Worm (Caenorhabditis elegans) whole organism, early embryonic: Measurements from ENCODE around the gene srx-62.

ENCODE experiments used
- ama-1 ChIP-seq: fragments of 150-350 bp; optimal IDR thresholded peaks from 2 replicates; lab custom pipeline; 2014
- ceh-13 ChIP-seq: fragments of 200-800 bp; sonication (Bioruptor generic); optimal IDR thresholded peaks from 2 replicates; lab custom pipeline; 2018; ENCODE audit warnings: mild to moderate bottlenecking, missing genetic modification characterization, missing compliant biosample characterization
- ceh-36 ChIP-seq: sonication (generic microtip); optimal IDR thresholded peaks from 2 replicates; lab custom pipeline; 2016; ENCODE audit warnings: missing genetic modification characterization, inconsistent platforms, missing compliant biosample characterization
- ets-7 ChIP-seq: sonication (generic microtip); optimal IDR thresholded peaks from 2 replicates; lab custom pipeline; 2016; ENCODE audit warnings: missing genotype, missing genetic modification characterization, missing compliant biosample characterization
- flt-1 ChIP-seq: fragments of 200-800 bp; sonication (Bioruptor generic); IDR thresholded peaks from 2 replicates; pipeline ENCODE4 v1.3.6; 2022; ENCODE audit warnings: missing genetic modification characterization, missing compliant biosample characterization
- hmbx-1 ChIP-seq: sonication (generic microtip); optimal IDR thresholded peaks from 2 replicates; lab custom pipeline; 2016; ENCODE audit warnings: mild to moderate bottlenecking, missing genetic modification characterization, missing compliant biosample characterization
- hmg-4 ChIP-seq: fragments of 200-800 bp; sonication (Bioruptor generic); optimal IDR thresholded peaks from 2 replicates; lab custom pipeline; 2018; ENCODE audit warnings: mild to moderate bottlenecking, missing genetic modification characterization, missing compliant biosample characterization
- hnd-1 ChIP-seq: sonication (generic microtip); optimal IDR thresholded peaks from 2 replicates; lab custom pipeline; 2016; ENCODE audit warnings: missing genetic modification characterization, missing compliant biosample characterization
- pes-1 ChIP-seq: fragments of 200-800 bp; sonication (Bioruptor generic); IDR thresholded peaks from 2 replicates; pipeline ENCODE4 v1.3.6; 2022; ENCODE audit warnings: missing genetic modification reagents, missing genetic modification characterization, missing compliant biosample characterization
- scrt-1 ChIP-seq: fragments of 200-800 bp; sonication (Bioruptor generic); IDR thresholded peaks from 2 replicates; pipeline ENCODE4 v1.3.6; 2022; ENCODE audit warnings: missing genetic modification characterization, missing compliant biosample characterization
- sea-1 ChIP-seq: fragments of 200-800 bp; sonication (Bioruptor generic); conservative IDR thresholded peaks from 2 replicates; pipeline ENCODE4 v1.3.6; 2022; ENCODE audit warnings: missing genetic modification characterization, missing compliant biosample characterization
- tbx-11 ChIP-seq: fragments of 200-800 bp; sonication (Bioruptor generic); IDR thresholded peaks from 2 replicates; pipeline ENCODE4 v1.3.6; 2022; ENCODE audit warnings: missing genetic modification characterization, missing compliant biosample characterization
- tbx-37 ChIP-seq: fragments of 200-800 bp; sonication (Bioruptor generic); conservative IDR thresholded peaks from 2 replicates; pipeline ENCODE4 v1.3.6; 2022; ENCODE audit warnings: missing genetic modification reagents, missing genetic modification characterization, missing compliant biosample characterization
- tra-4 ChIP-seq: sonication (generic microtip); optimal IDR thresholded peaks from 2 replicates; lab custom pipeline; 2017; ENCODE audit warnings: missing genetic modification characterization, missing compliant biosample characterization

ce11 chrV:3961235-3961634 is 34.5 kb downstream of the srx-62 start, which contains the start of gene cyp-34A6:
- TF ChIP-seq hmbx-1 (tag; lab: Kevin White, UChicago), result no peak
- no peak for TF ChIP-seq tbx-11
- TF ChIP-seq tbx-37 (GFP tag; lab: Robert Waterston, UW), result no peak
- TF ChIP-seq ets-7, result no peak
- TF ChIP-seq ama-1 (lab: Kevin White, UChicago), result no peak
- no peak for TF ChIP-seq ceh-36 (tag; lab: Kevin White, UChicago)
- TF ChIP-seq sea-1 (GFP tag; lab: Robert Waterston, UW), result no peak
- TF ChIP-seq flt-1 (GFP tag; lab: Robert Waterston, UW), result no peak
- no peak for TF ChIP-seq tra-4
- TF ChIP-seq hmg-4 (GFP tag; lab: Kevin White, UChicago), result no peak
- no peak for TF ChIP-seq ceh-13
- TF ChIP-seq hnd-1 (tag; lab: Kevin White, UChicago), result no peak
- no peak for TF ChIP-seq scrt-1
- TF ChIP-seq pes-1, result no peak
